Fruit fly (Drosophila melanogaster): ENCODE measurements around the gene CG11755.

The CG11755 gene

dm6 chr3R:8650741-8651140 lies 26.0 kb upstream of the CG11755 start, which contains the start of the genes Mkk4 and SLIRP2 (continued):
- TF ChIP-seq CG30020 (tag; optimal IDR thresholded peaks at IDR 0.05) (peak; percentile 93), CG16779 (GFP tag; IDR thresholded peaks at IDR 0.05) (peak; percentile 97), CG30403 (GFP tag; optimal IDR thresholded peaks at IDR 0.05) (peak; percentile 100), hb (GFP tag; IDR thresholded peaks at IDR 0.05; ENCODE audit: partially characterized antibody) (peak; percentile 91), CG4730 (GFP tag; IDR thresholded peaks at IDR 0.05) (peak; percentile 99), pb (GFP tag; optimal IDR thresholded peaks at IDR 0.05) (peak; percentile 98), CG16863 (GFP tag; optimal IDR thresholded peaks at IDR 0.05) (peak; percentile 99), Ptx1 (GFP tag; IDR thresholded peaks at IDR 0.05) (peak; percentile 99), pita (GFP tag; optimal IDR thresholded peaks at IDR 0.05) (no peak), CG7357 (GFP tag; IDR thresholded peaks at IDR 0.05) (peak; percentile 96), CG1602 (GFP tag; optimal IDR thresholded peaks at IDR 0.05) (peak; percentile 100), Fer3 (tag; optimal IDR thresholded peaks at IDR 0.05) (peak; percentile 99), Bgb (GFP tag; IDR thresholded peaks at IDR 0.05; ENCODE audit: partially characterized antibody) (peak; percentile 86), tgo (GFP tag; IDR thresholded peaks at IDR 0.05) (peak; percentile 99), YL-1 (GFP tag; optimal IDR thresholded peaks at IDR 0.05) (peak; percentile 98), Doc2 (GFP tag; IDR thresholded peaks at IDR 0.05) (peak; percentile 96), caup (GFP tag; optimal IDR thresholded peaks at IDR 0.05; ENCODE audit: severe bottlenecking) (peak; percentile 99), onecut (GFP tag; IDR thresholded peaks at IDR 0.05) (peak; percentile 97), NfI (GFP tag; optimal IDR thresholded peaks at IDR 0.05) (peak; percentile 99), CG9876 (GFP tag; optimal IDR thresholded peaks at IDR 0.05) (peak; percentile 97), CG11696 (GFP tag; IDR thresholded peaks at IDR 0.05) (peak; percentile 96), CG4328 (GFP tag; optimal IDR thresholded peaks at IDR 0.05) (peak; percentile 97), CG32772 (GFP tag; IDR thresholded peaks at IDR 0.05) (peak; percentile 99), Dbx (GFP tag; IDR thresholded peaks at IDR 0.05) (peak; percentile 99), BEAF-32 (GFP tag; optimal IDR thresholded peaks at IDR 0.05) (peak; percentile 95), MBD-R2 (GFP tag; IDR thresholded peaks at IDR 0.05) (peak; percentile 100), danr (GFP tag; IDR thresholded peaks at IDR 0.05) (peak; percentile 97), hbn (GFP tag; IDR thresholded peaks at IDR 0.05; ENCODE audit: partially characterized antibody) (peak; percentile 70), sr (GFP tag; IDR thresholded peaks at IDR 0.05) (peak; percentile 95), nau (GFP tag; optimal IDR thresholded peaks at IDR 0.05) (peak; percentile 96), slp2 (GFP tag; optimal IDR thresholded peaks at IDR 0.05) (peak; percentile 99), CG16815 (GFP tag; optimal IDR thresholded peaks at IDR 0.05) (peak; percentile 99), ERR (GFP tag; optimal IDR thresholded peaks at IDR 0.05) (peak; percentile 94), CG3163 (GFP tag; optimal IDR thresholded peaks at IDR 0.05) (peak; percentile 92), D19B (GFP tag; optimal IDR thresholded peaks at IDR 0.05) (peak; percentile 95), ato (GFP tag; IDR thresholded peaks at IDR 0.05; ENCODE audit: partially characterized antibody) (peak; percentile 70), sd (tag; optimal IDR thresholded peaks at IDR 0.05) (peak; percentile 95), CG12299 (tag; optimal IDR thresholded peaks at IDR 0.05) (peak; percentile 98), CG13296 (GFP tag; optimal IDR thresholded peaks at IDR 0.05) (peak; percentile 97), sens (GFP tag) (peak; percentile 100), ssp (GFP tag; IDR thresholded peaks at IDR 0.05) (peak; percentile 94), CG9609 (GFP tag; optimal IDR thresholded peaks at IDR 0.05) (peak; percentile 99), Bdp1 (GFP tag; optimal IDR thresholded peaks at IDR 0.05) (peak; percentile 95), CG6689 (GFP tag; IDR thresholded peaks at IDR 0.05) (peak; percentile 100), phol (tag; optimal IDR thresholded peaks at IDR 0.05) (peak; percentile 99), hkb (optimal IDR thresholded peaks at IDR 0.05) (peak; percentile 69), hkb (GFP tag; IDR thresholded peaks at IDR 0.05) (peak; percentile 99), gcm2 (GFP tag; optimal IDR thresholded peaks at IDR 0.05) (peak; percentile 97), zfh2 (GFP tag; optimal IDR thresholded peaks at IDR 0.05) (peak; percentile 99), Hr39 (optimal IDR thresholded peaks at IDR 0.05) (no peak), CG17359 (tag; optimal IDR thresholded peaks at IDR 0.05) (peak; percentile 99), ewg (GFP tag; optimal IDR thresholded peaks at IDR 0.05) (peak; percentile 98)

All from whole organism, embryonic.